Worm (Caenorhabditis elegans) whole organism, early embryonic: ENCODE results near the gene memi-1.

ENCODE experiments used
- B0310.2 ChIP-seq: sonication (generic microtip); optimal IDR thresholded peaks from 2 replicates; lab custom pipeline; 2016; ENCODE audit warnings: mild to moderate bottlenecking, missing genetic modification characterization, missing compliant biosample characterization
- F13C5.2 ChIP-seq: sonication (generic microtip); optimal IDR thresholded peaks from 2 replicates; lab custom pipeline; 2017; ENCODE audit warnings: mild to moderate bottlenecking, missing genetic modification characterization, inconsistent platforms, missing compliant biosample characterization
- aly-1 ChIP-seq: sonication (generic microtip); optimal IDR thresholded peaks from 2 replicates; lab custom pipeline; 2016; ENCODE audit warnings: missing genetic modification characterization, missing compliant biosample characterization
- ama-1 ChIP-seq: fragments of 150-350 bp; optimal IDR thresholded peaks from 2 replicates; lab custom pipeline; 2014
- ceh-13 ChIP-seq: fragments of 200-800 bp; sonication (Bioruptor generic); optimal IDR thresholded peaks from 2 replicates; lab custom pipeline; 2018; ENCODE audit warnings: mild to moderate bottlenecking, missing genetic modification characterization, missing compliant biosample characterization
- ceh-36 ChIP-seq: sonication (generic microtip); optimal IDR thresholded peaks from 2 replicates; lab custom pipeline; 2016; ENCODE audit warnings: missing genetic modification characterization, inconsistent platforms, missing compliant biosample characterization
- ets-7 ChIP-seq: sonication (generic microtip); optimal IDR thresholded peaks from 2 replicates; lab custom pipeline; 2016; ENCODE audit warnings: missing genotype, missing genetic modification characterization, missing compliant biosample characterization
- flt-1 ChIP-seq: fragments of 200-800 bp; sonication (Bioruptor generic); IDR thresholded peaks from 2 replicates; pipeline ENCODE4 v1.3.6; 2022; ENCODE audit warnings: missing genetic modification characterization, missing compliant biosample characterization
- hmbx-1 ChIP-seq: sonication (generic microtip); optimal IDR thresholded peaks from 2 replicates; lab custom pipeline; 2016; ENCODE audit warnings: mild to moderate bottlenecking, missing genetic modification characterization, missing compliant biosample characterization
- hmg-4 ChIP-seq: fragments of 200-800 bp; sonication (Bioruptor generic); optimal IDR thresholded peaks from 2 replicates; lab custom pipeline; 2018; ENCODE audit warnings: mild to moderate bottlenecking, missing genetic modification characterization, missing compliant biosample characterization
- hnd-1 ChIP-seq: sonication (generic microtip); optimal IDR thresholded peaks from 2 replicates; lab custom pipeline; 2016; ENCODE audit warnings: missing genetic modification characterization, missing compliant biosample characterization
- pes-1 ChIP-seq: fragments of 200-800 bp; sonication (Bioruptor generic); IDR thresholded peaks from 2 replicates; pipeline ENCODE4 v1.3.6; 2022; ENCODE audit warnings: missing genetic modification reagents, missing genetic modification characterization, missing compliant biosample characterization
- scrt-1 ChIP-seq: fragments of 200-800 bp; sonication (Bioruptor generic); IDR thresholded peaks from 2 replicates; pipeline ENCODE4 v1.3.6; 2022; ENCODE audit warnings: missing genetic modification characterization, missing compliant biosample characterization
- sea-1 ChIP-seq: fragments of 200-800 bp; sonication (Bioruptor generic); conservative IDR thresholded peaks from 2 replicates; pipeline ENCODE4 v1.3.6; 2022; ENCODE audit warnings: missing genetic modification characterization, missing compliant biosample characterization
- tbx-11 ChIP-seq: fragments of 200-800 bp; sonication (Bioruptor generic); IDR thresholded peaks from 2 replicates; pipeline ENCODE4 v1.3.6; 2022; ENCODE audit warnings: missing genetic modification characterization, missing compliant biosample characterization
- tbx-37 ChIP-seq: fragments of 200-800 bp; sonication (Bioruptor generic); conservative IDR thresholded peaks from 2 replicates; pipeline ENCODE4 v1.3.6; 2022; ENCODE audit warnings: missing genetic modification reagents, missing genetic modification characterization, missing compliant biosample characterization
- tra-4 ChIP-seq: sonication (generic microtip); optimal IDR thresholded peaks from 2 replicates; lab custom pipeline; 2017; ENCODE audit warnings: missing genetic modification characterization, missing compliant biosample characterization

The memi-1 gene

DNA sequence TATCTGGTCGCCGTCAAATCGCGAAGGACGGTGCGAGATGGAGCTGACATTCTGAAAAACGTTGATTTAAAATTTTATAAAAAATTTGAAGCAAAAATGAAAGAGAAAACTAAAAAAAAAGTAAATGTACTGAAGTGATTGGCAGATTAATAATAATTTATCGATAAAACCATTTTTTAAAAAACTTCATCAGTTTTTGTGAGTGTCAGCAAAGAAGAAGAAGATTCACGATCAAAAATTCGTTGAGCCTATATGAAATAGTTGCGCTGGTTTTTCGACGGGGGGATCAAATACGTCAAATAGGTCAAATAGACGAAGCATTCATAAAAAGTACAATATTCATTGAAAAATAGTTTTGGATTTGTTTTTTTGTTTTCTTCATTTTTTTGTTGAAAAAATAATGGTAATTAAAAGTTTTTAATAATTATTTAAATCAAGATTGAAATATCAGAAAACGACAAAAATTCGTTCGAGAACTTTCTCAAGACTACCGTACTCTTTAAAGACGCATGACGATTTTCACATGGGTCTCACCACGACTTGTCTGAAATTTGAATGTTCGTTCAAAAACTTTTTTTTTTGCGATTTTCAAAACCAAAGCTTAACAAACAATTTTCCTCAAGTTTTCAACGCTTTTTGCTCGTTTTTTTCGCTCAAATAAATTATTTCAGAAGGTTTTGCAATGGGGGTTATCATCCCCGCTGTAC, at the start of gene memi-1, which contains the start of gene cyp-31A3:
TSS of gene memi-1 (minus strand) at position 51 of the 707 bp plus-strand sequence.
TSS of gene cyp-31A3 (plus strand) at position 672 of the 707 bp plus-strand sequence.
- TF ChIP-seq F13C5.2 (tag; lab: Kevin White, UChicago), result no peak
- no peak for TF ChIP-seq scrt-1 (GFP tag; lab: Robert Waterston, UW)
- TF ChIP-seq tra-4 (tag; lab: Kevin White, UChicago), result no peak
- no peak for TF ChIP-seq ets-7
- TF ChIP-seq hmbx-1 (tag; lab: Kevin White, UChicago), result no peak
- no peak for TF ChIP-seq sea-1 (GFP tag; lab: Robert Waterston, UW)
- no peak for TF ChIP-seq tbx-37 (GFP tag; lab: Robert Waterston, UW)

DNA sequence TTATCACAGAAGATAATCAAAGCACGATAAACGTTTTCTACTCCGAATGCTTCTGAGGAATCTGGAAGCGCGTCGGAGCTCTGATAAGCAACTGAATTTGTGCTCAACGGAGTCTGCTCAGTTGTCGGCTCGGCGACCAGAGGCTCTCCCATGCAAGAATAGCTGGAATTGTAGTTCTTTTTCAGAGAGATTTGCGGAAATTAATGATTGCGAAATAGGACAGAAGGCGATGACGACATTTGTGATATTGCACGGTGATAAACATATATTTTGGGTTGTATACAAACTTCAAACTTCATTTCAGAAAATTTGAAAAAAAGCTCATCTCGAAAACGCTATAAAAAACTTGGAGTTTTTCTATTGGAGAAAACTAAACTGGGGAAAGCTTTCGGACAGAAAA, 49.6 kb upstream of the memi-1 start, which contains the start of gene H06H21.37:
TSS of gene H06H21.37 (minus strand) at position 162 of the 400 bp plus-strand sequence.
- TF ChIP-seq tra-4 (tag; lab: Kevin White, UChicago) (no peak), F13C5.2 (tag; lab: Kevin White, UChicago) (no peak), aly-1 (tag; lab: Kevin White, UChicago) (no peak), ceh-13 (GFP tag; lab: Kevin White, UChicago) (no peak), hmbx-1 (tag; lab: Kevin White, UChicago) (no peak), scrt-1 (GFP tag; lab: Robert Waterston, UW) (no peak), B0310.2 (tag; lab: Kevin White, UChicago) (no peak), flt-1 (GFP tag; lab: Robert Waterston, UW) (no peak), tbx-11 (GFP tag; lab: Robert Waterston, UW) (no peak), tbx-37 (GFP tag; lab: Robert Waterston, UW) (no peak), hnd-1 (tag; lab: Kevin White, UChicago) (no peak), sea-1 (GFP tag; lab: Robert Waterston, UW) (no peak), ama-1 (no peak), hmg-4 (GFP tag; lab: Kevin White, UChicago) (no peak), pes-1 (no peak), ceh-36 (tag; lab: Kevin White, UChicago) (no peak), ets-7 (no peak)

ce11 chrIV:4809397-4809796, 49.2 kb upstream of the memi-1 start, which contains the start of gene ubxn-6:
Gene ubxn-6 (minus strand): TSS chrIV:4809497.
- TF ChIP-seq ceh-36 (tag; lab: Kevin White, UChicago) (no peak), hmg-4 (GFP tag; lab: Kevin White, UChicago) (no peak), F13C5.2 (tag; lab: Kevin White, UChicago) (no peak), tbx-11 (GFP tag; lab: Robert Waterston, UW) (no peak), aly-1 (tag; lab: Kevin White, UChicago) (no peak), hmbx-1 (tag; lab: Kevin White, UChicago) (no peak), B0310.2 (tag; lab: Kevin White, UChicago) (no peak), tbx-37 (GFP tag; lab: Robert Waterston, UW) (no peak), flt-1 (GFP tag; lab: Robert Waterston, UW) (no peak), hnd-1 (tag; lab: Kevin White, UChicago) (no peak), sea-1 (GFP tag; lab: Robert Waterston, UW) (no peak), pes-1 (no peak), ceh-13 (GFP tag; lab: Kevin White, UChicago) (no peak)

DNA sequence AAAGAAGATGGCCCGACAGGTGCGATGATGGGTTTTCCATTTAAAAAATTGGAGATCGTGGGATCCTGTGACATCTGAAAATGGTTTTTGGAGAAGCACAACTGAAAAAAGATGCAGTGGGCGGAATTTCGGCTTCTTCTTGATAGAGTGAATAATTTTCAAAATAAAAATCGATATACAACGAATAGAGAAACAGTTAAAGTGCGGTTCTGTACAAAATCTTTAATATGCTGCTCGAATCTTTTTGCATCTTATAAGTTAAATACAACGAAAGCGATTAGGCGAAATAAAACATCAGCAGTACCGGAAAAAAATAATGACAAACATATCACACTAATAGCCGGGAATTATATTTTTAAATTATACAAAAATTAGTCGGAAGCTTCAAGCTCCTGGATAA, 47.0 kb upstream of the memi-1 start, which contains the start of gene H06H21.11:
TSS of gene H06H21.11 (minus strand) at position 101 of the 400 bp plus-strand sequence.
- TF ChIP-seq sea-1 (GFP tag; lab: Robert Waterston, UW), result no peak
- no peak for TF ChIP-seq F13C5.2 (tag; lab: Kevin White, UChicago)
- no peak for TF ChIP-seq ceh-13 (GFP tag; lab: Kevin White, UChicago)
- no peak for TF ChIP-seq ceh-36 (tag; lab: Kevin White, UChicago)
- no peak for TF ChIP-seq hmg-4 (GFP tag; lab: Kevin White, UChicago)
- no peak for TF ChIP-seq aly-1 (tag; lab: Kevin White, UChicago)
- no peak for TF ChIP-seq hnd-1 (tag; lab: Kevin White, UChicago)
- no peak for TF ChIP-seq flt-1 (GFP tag; lab: Robert Waterston, UW)
- TF ChIP-seq hmbx-1 (tag; lab: Kevin White, UChicago), result no peak
- no peak for TF ChIP-seq ama-1
- TF ChIP-seq tra-4 (tag; lab: Kevin White, UChicago), result no peak
- TF ChIP-seq B0310.2 (tag; lab: Kevin White, UChicago), result no peak
- TF ChIP-seq pes-1, result no peak
- no peak for TF ChIP-seq ets-7
- TF ChIP-seq tbx-11 (GFP tag; lab: Robert Waterston, UW), result no peak
- no peak for TF ChIP-seq tbx-37 (GFP tag; lab: Robert Waterston, UW)
- TF ChIP-seq scrt-1 (GFP tag; lab: Robert Waterston, UW), result no peak

DNA sequence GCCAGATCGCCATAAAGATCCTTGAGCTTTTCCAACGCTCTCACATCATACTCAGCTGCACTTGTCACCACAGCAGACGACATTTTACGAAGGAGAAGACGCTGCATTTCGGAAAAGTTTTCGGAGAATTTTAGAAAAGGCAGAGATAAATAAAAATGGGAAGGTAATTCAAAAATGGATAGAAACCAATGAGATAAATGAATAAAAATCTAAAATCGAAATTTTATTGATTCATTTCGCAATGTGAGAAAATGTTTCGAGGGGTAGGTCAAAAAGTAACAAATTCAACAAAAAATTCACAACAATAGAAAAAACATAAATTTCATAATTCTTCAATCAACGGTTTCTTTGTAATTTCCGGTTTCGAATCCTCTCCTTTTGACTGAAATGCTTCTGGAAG, 46.3 kb upstream of the memi-1 start, which contains the start of gene dpf-5:
TSS of gene dpf-5 (minus strand) at position 101 of the 400 bp plus-strand sequence.
- TF ChIP-seq sea-1 (GFP tag; lab: Robert Waterston, UW), result no peak
- TF ChIP-seq B0310.2 (tag; lab: Kevin White, UChicago), result no peak
- TF ChIP-seq tra-4 (tag; lab: Kevin White, UChicago), result no peak
- TF ChIP-seq ceh-13 (GFP tag; lab: Kevin White, UChicago), result no peak
- TF ChIP-seq pes-1, result no peak
- no peak for TF ChIP-seq ama-1
- no peak for TF ChIP-seq scrt-1 (GFP tag; lab: Robert Waterston, UW)
- no peak for TF ChIP-seq flt-1 (GFP tag; lab: Robert Waterston, UW)
- no peak for TF ChIP-seq tbx-11 (GFP tag; lab: Robert Waterston, UW)
- TF ChIP-seq ceh-36 (tag; lab: Kevin White, UChicago), result no peak
- TF ChIP-seq hmg-4 (GFP tag; lab: Kevin White, UChicago), result no peak
- TF ChIP-seq aly-1 (tag; lab: Kevin White, UChicago), result no peak
- TF ChIP-seq F13C5.2 (tag; lab: Kevin White, UChicago), result no peak
- no peak for TF ChIP-seq hmbx-1 (tag; lab: Kevin White, UChicago)
- no peak for TF ChIP-seq tbx-37 (GFP tag; lab: Robert Waterston, UW)
- no peak for TF ChIP-seq ets-7
- TF ChIP-seq hnd-1 (tag; lab: Kevin White, UChicago), result no peak

DNA sequence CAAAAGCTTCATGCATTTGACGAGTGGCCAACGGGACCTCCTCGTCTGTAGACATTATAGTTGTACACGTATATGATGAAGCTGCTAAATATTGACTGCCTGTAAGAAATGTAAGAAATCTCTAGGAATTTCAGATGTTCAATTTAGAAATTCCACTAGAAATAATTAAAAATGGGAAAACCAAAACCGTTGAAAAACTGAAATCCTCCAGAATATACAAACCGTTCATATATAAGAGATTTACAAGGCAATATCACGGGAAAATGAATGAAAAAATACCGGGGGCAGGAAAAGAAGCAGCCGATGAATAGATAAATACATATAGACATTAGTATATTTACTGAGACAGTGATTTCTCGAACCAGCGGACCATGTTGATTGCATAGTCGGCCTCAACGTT, 42.3 kb upstream of the memi-1 start, which contains the start of gene dpf-7:
TSS of gene dpf-7 (minus strand) at position 101 of the 400 bp plus-strand sequence.
- TF ChIP-seq ceh-36 (tag; lab: Kevin White, UChicago) (no peak), ama-1 (no peak), ceh-13 (GFP tag; lab: Kevin White, UChicago) (no peak), hnd-1 (tag; lab: Kevin White, UChicago) (no peak), tra-4 (tag; lab: Kevin White, UChicago) (no peak), pes-1 (no peak), sea-1 (GFP tag; lab: Robert Waterston, UW) (no peak), B0310.2 (tag; lab: Kevin White, UChicago) (no peak)
